Fruit fly (Drosophila melanogaster) whole organism, adult: Measurements from ENCODE around the gene CG5746.

Source experiments
- CG14711 ChIP-seq: fragments of 200-800 bp; sonication (Bioruptor generic); optimal IDR thresholded peaks from 2 replicates; lab custom pipeline; 2018; ENCODE audit warnings: missing biosample characterization, mild to moderate bottlenecking, missing genetic modification characterization, moderate library complexity
- CG7045 ChIP-seq: fragments of 200-800 bp; sonication (Bioruptor generic); optimal IDR thresholded peaks from 2 replicates; lab custom pipeline; 2017; ENCODE audit warnings: missing biosample characterization, mild to moderate bottlenecking, missing genetic modification characterization
- Clk ChIP-seq: fragments of 200-800 bp; sonication (Bioruptor generic); optimal IDR thresholded peaks from 2 replicates; lab custom pipeline; 2017; ENCODE audit warnings: missing biosample characterization, missing genetic modification characterization
- Crg-1 ChIP-seq: fragments of 200-800 bp; sonication (Bioruptor generic); optimal IDR thresholded peaks from 2 replicates; lab custom pipeline; 2016; ENCODE audit warnings: missing biosample characterization, missing genetic modification characterization
- cic ChIP-seq: fragments of 200-800 bp; sonication (Bioruptor generic); optimal IDR thresholded peaks from 2 replicates; lab custom pipeline; 2017; ENCODE audit warnings: missing biosample characterization, mild to moderate bottlenecking, missing genetic modification characterization, moderate library complexity
- kay ChIP-seq: fragments of 200-800 bp; sonication (Bioruptor generic); peaks from one replicate; lab custom pipeline; 2016; ENCODE audit warnings: missing biosample characterization, missing genetic modification characterization, borderline replicate concordance
- tj ChIP-seq: fragments of 200-800 bp; sonication (Bioruptor generic); optimal IDR thresholded peaks from 3 replicates; lab custom pipeline; 2017; ENCODE audit warnings: missing biosample characterization, mild to moderate bottlenecking, missing genetic modification characterization, moderate library complexity

DNA sequence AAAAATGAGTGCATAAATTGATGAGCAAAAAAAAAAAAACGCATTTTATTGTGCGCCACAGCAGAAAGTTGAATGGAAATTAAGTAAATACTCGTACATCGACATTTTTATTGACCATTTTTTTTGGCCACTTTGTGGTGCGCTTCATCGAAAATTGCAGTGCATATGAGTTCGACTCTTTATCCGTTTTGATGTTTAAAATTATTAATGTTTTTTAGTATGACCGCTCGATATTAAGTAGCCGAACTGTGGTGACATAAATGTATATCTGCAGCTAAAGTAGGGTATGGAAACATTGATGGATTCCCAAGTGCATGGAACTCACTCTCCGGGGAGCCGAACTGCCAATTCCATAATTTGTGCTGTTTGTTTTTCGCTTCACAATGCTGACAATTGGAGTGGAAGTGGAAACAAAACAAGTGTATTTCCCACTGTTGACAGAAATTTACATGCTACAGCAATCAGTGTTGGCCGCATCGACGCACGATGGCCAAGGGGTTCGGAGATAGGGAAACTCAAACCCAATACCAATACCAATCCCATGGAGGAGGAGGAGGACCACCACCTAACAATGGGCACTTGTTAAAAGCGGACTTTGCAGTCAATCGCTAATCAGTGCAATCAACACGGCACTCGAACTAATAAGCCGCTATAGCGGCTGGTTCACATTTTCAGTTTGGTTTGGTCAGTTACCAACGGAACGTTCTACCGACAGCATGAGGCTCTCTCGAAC is 43.8 kb upstream of the CG5746 start, which contains the start of gene CG13616:
- TF ChIP-seq cic (GFP tag; lab: Kevin White, UChicago), result no peak
- peak; percentile 50 for TF ChIP-seq tj (GFP tag; lab: Kevin White, UChicago)
- no peak for TF ChIP-seq CG14711 (tag; lab: Kevin White, UChicago)
- no peak for TF ChIP-seq Clk (GFP tag; lab: Kevin White, UChicago)
- no peak for TF ChIP-seq CG7045 (GFP tag; lab: Kevin White, UChicago)
- no peak for TF ChIP-seq Crg-1 (GFP tag; lab: Kevin White, UChicago)
- TF ChIP-seq kay (GFP tag; lab: Kevin White, UChicago), result no peak
